Fruit fly (Drosophila melanogaster): ENCODE results near the gene CG43321.
A peak's percentile ranks its signal among the peaks of the same experiment; 100 is the strongest.

CG43321 gene

DNA sequence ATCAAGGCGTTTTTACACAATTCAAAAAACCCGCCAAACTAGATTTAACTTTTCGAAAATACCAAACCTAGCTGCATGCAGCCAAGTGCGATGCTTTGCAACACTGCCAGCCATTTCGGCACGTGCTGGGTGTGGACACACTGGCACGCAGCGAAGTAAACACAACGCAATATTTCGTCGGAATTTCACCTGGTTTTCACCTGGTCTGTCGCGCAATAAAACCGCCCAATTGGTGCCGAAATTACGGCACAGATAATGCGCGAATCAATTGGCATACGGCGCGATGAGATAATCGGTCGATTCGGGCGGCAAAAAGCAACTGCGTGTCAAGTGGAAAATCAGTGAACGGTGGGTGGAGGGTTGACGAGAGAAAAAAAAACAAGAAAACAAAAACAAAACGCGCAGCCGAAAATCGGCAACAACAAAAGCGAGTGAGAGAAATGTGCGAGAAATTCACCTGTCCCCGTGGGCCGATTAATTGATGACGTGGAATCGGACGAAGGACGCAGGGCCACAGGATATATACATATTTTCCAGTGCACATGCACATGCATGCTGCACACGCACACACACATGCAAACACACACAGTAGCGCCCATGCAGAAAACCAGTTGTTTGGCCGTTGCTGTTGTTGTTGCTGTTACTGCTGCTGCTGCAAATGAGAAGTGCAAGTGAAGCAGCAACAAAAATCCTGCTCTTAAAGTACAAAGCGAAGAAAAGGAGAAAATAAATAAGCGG, 44.3 kb downstream of the CG43321 start, which contains the start of gene Mnn1 (continued):
- peak; percentile 84 for TF ChIP-seq psq (GFP tag; optimal IDR thresholded peaks at IDR 0.05)
- no peak for TF ChIP-seq usp (GFP tag; optimal IDR thresholded peaks at IDR 0.05)
- TF ChIP-seq sage (GFP tag; optimal IDR thresholded peaks at IDR 0.05): no peak

DNA sequence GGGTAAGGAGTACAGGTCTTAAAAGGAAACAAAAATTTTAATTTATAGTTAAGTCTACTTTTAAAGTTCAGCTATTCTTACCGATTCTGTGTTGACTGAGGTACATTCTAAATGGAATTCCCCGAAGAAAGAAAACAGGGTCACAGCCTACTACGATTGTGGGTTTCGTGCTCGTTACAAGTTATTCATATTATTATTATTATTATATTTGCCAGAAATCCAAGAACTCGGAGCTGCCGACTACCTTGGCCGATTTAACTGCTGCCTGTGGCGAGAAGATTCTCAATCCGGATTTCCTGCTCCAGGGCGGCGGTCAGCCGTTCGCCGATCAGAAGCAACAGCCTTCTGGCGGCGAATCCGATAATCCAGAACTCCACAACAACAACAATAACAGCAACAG, 48.7 kb downstream of the CG43321 start, which contains the start of gene Mst27D:
Gene Mst27D, minus strand, starts transcription at position 101 of the 400 bp plus-strand sequence.
- no peak for TF ChIP-seq OdsH (GFP tag; optimal IDR thresholded peaks at IDR 0.05)
- TF ChIP-seq Abd-B (GFP tag; optimal IDR thresholded peaks at IDR 0.05): no peak
- no peak for TF ChIP-seq ey (GFP tag; optimal IDR thresholded peaks at IDR 0.05)
- no peak for TF ChIP-seq Hr83 (GFP tag; optimal IDR thresholded peaks at IDR 0.05; ENCODE audit: poor library complexity, severe bottlenecking)
- no peak for TF ChIP-seq tai (GFP tag; optimal IDR thresholded peaks at IDR 0.05)
- TF ChIP-seq Myc (optimal IDR thresholded peaks at IDR 0.05): no peak
- no peak for TF ChIP-seq HLH106 (tag; optimal IDR thresholded peaks at IDR 0.05)
- TF ChIP-seq brk (GFP tag; optimal IDR thresholded peaks at IDR 0.05): no peak
- TF ChIP-seq sv (GFP tag; optimal IDR thresholded peaks at IDR 0.05): no peak
